Fruit fly (Drosophila melanogaster) whole organism, embryonic: ENCODE results near the gene CG14194.
A peak's percentile ranks its signal among the peaks of the same experiment; 100 is the strongest.

ENCODE experiments used
- Bteb2 ChIP-seq: fragments of 200-800 bp; sonication (Bioruptor generic); optimal IDR thresholded peaks from 2 replicates; lab custom pipeline; 2016; ENCODE audit warnings: missing biosample characterization, missing genetic modification characterization
- CG10267 ChIP-seq: fragments of 200-800 bp; sonication (Bioruptor generic); optimal IDR thresholded peaks from 2 replicates; lab custom pipeline; 2018; ENCODE audit warnings: missing biosample characterization, mild to moderate bottlenecking, missing genetic modification characterization, moderate library complexity
- CG11695 ChIP-seq: fragments of 200-800 bp; sonication (Bioruptor generic); IDR thresholded peaks from 3 replicates; pipeline ENCODE4 v1.3.6; 2022; ENCODE audit warnings: missing biosample characterization, missing genetic modification characterization
- CG12659 ChIP-seq: fragments of 200-800 bp; sonication (Bioruptor generic); optimal IDR thresholded peaks from 3 replicates; lab custom pipeline; 2017; ENCODE audit warnings: mild to moderate bottlenecking, missing biosample characterization, missing genetic modification reagents, missing genetic modification characterization
- CG13424 ChIP-seq: fragments of 200-800 bp; sonication (Bioruptor generic); optimal IDR thresholded peaks from 2 replicates; lab custom pipeline; 2019; ENCODE audit warnings: missing biosample characterization, mild to moderate bottlenecking, missing genetic modification characterization, moderate library complexity
- CG13894 ChIP-seq: fragments of 200-800 bp; sonication (Bioruptor generic); optimal IDR thresholded peaks from 3 replicates; lab custom pipeline; 2018; ENCODE audit warnings: missing biosample characterization, mild to moderate bottlenecking, missing genetic modification characterization, moderate library complexity
- CG16815 ChIP-seq: fragments of 200-800 bp; sonication (Bioruptor generic); optimal IDR thresholded peaks from 3 replicates; lab custom pipeline; 2017; ENCODE audit warnings: missing biosample characterization, mild to moderate bottlenecking, missing genetic modification characterization
- CG17361 ChIP-seq: fragments of 200-800 bp; sonication (Bioruptor generic); IDR thresholded peaks from 3 replicates; pipeline ENCODE4 v1.3.6; 2022; ENCODE audit warnings: missing biosample characterization, missing genetic modification characterization
- CG17829 ChIP-seq: fragments of 200-800 bp; optimal IDR thresholded peaks from 2 replicates; lab custom pipeline; 2019; ENCODE audit warnings: missing biosample characterization, mild to moderate bottlenecking, missing genetic modification characterization, moderate library complexity
- CG18262 ChIP-seq: fragments of 200-800 bp; optimal IDR thresholded peaks from 3 replicates; lab custom pipeline; 2019; ENCODE audit warnings: missing biosample characterization, mild to moderate bottlenecking, missing genetic modification characterization, moderate library complexity
- CG18619 ChIP-seq: fragments of 200-800 bp; sonication (Bioruptor generic); optimal IDR thresholded peaks from 3 replicates; lab custom pipeline; 2017; ENCODE audit warnings: missing biosample characterization, mild to moderate bottlenecking, missing genetic modification characterization
- CG30020 ChIP-seq: fragments of 200-800 bp; optimal IDR thresholded peaks from 2 replicates; lab custom pipeline; 2019; ENCODE audit warnings: missing biosample characterization, mild to moderate bottlenecking, missing genetic modification characterization, moderate library complexity
- CG31388 ChIP-seq: fragments of 200-800 bp; sonication (Bioruptor generic); optimal IDR thresholded peaks from 2 replicates; lab custom pipeline; 2016; ENCODE audit warnings: missing biosample characterization, missing genetic modification characterization
- CG34376 ChIP-seq: fragments of 200-800 bp; sonication (Bioruptor generic); optimal IDR thresholded peaks from 2 replicates; lab custom pipeline; 2018; ENCODE audit warnings: missing biosample characterization, mild to moderate bottlenecking, missing genetic modification characterization
- CG3838 ChIP-seq: fragments of 200-800 bp; sonication (Bioruptor generic); optimal IDR thresholded peaks from 3 replicates; lab custom pipeline; 2016; ENCODE audit warnings: missing biosample characterization, missing genetic modification characterization
- CG4730 ChIP-seq: fragments of 200-800 bp; sonication (Bioruptor generic); IDR thresholded peaks from 2 replicates; pipeline ENCODE4 v1.3.6; 2022; ENCODE audit warnings: missing biosample characterization, missing genetic modification characterization
- CG7556 ChIP-seq: fragments of 200-800 bp; sonication (Bioruptor generic); optimal IDR thresholded peaks from 2 replicates; lab custom pipeline; 2017; ENCODE audit warnings: missing biosample characterization, mild to moderate bottlenecking, missing genetic modification characterization
- D19B ChIP-seq: fragments of 200-800 bp; sonication (Bioruptor generic); optimal IDR thresholded peaks from 2 replicates; lab custom pipeline; 2017; ENCODE audit warnings: missing biosample characterization, mild to moderate bottlenecking, missing genetic modification characterization
- Dek ChIP-seq: fragments of 200-800 bp; sonication (Bioruptor generic); optimal IDR thresholded peaks from 3 replicates; lab custom pipeline; 2019; ENCODE audit warnings: missing biosample characterization, mild to moderate bottlenecking, missing genetic modification characterization, moderate library complexity
- Doc3 ChIP-seq: fragments of 200-800 bp; sonication (Bioruptor generic); IDR thresholded peaks from 3 replicates; pipeline ENCODE4 v1.3.6; 2022; ENCODE audit warnings: missing biosample characterization, missing genetic modification characterization; ENCODE audit not compliant: partially characterized antibody
- E2f2 ChIP-seq: fragments of 200-800 bp; sonication (Bioruptor generic); IDR thresholded peaks from 2 replicates; pipeline ENCODE4 v1.3.6; 2022; ENCODE audit warnings: missing biosample characterization, missing genetic modification characterization
- GATAe ChIP-seq: fragments of 200-800 bp; sonication (Bioruptor generic); conservative IDR thresholded peaks from 2 replicates; pipeline ENCODE4 v1.3.6; 2022; ENCODE audit warnings: missing biosample characterization, missing genetic modification characterization
- Hey ChIP-seq: fragments of 200-800 bp; sonication (Bioruptor generic); optimal IDR thresholded peaks from 3 replicates; lab custom pipeline; 2018; ENCODE audit warnings: missing biosample characterization, mild to moderate bottlenecking, missing genetic modification characterization
- Jarid2 ChIP-seq: fragments of 200-800 bp; sonication (Bioruptor generic); optimal IDR thresholded peaks from 3 replicates; lab custom pipeline; 2017; ENCODE audit warnings: mild to moderate bottlenecking, missing biosample characterization, missing genetic modification reagents, missing genetic modification characterization
- Med ChIP-seq: fragments of 200-800 bp; sonication (Bioruptor generic); peaks from one replicate; lab custom pipeline; 2016; ENCODE audit warnings: missing biosample characterization, missing genetic modification characterization, mild to moderate bottlenecking, inconsistent platforms, moderate library complexity
- Nf-YC ChIP-seq: fragments of 200-800 bp; optimal IDR thresholded peaks from 3 replicates; lab custom pipeline; 2019; ENCODE audit warnings: missing biosample characterization, mild to moderate bottlenecking, missing genetic modification characterization, moderate library complexity
- Poxn ChIP-seq: fragments of 200-800 bp; sonication (Bioruptor generic); IDR thresholded peaks from 2 replicates; pipeline ENCODE4 v1.3.6; 2022; ENCODE audit warnings: missing biosample characterization, missing genetic modification characterization
- Side ChIP-seq: fragments of 200-800 bp; sonication (Bioruptor generic); optimal IDR thresholded peaks from 2 replicates; lab custom pipeline; 2016; ENCODE audit warnings: missing biosample characterization, missing genetic modification characterization
- Six4 ChIP-seq: fragments of 200-800 bp; sonication (Bioruptor generic); optimal IDR thresholded peaks from 2 replicates; lab custom pipeline; 2016; ENCODE audit warnings: missing biosample characterization, missing genetic modification characterization
- Sry-β ChIP-seq: fragments of 200-800 bp; sonication (Bioruptor generic); optimal IDR thresholded peaks from 2 replicates; lab custom pipeline; 2018; ENCODE audit warnings: missing biosample characterization, mild to moderate bottlenecking, missing genetic modification characterization, moderate library complexity
- Usf ChIP-seq: fragments of 200-800 bp; sonication (Bioruptor generic); optimal IDR thresholded peaks from 2 replicates; lab custom pipeline; 2017; ENCODE audit warnings: missing genotype, missing biosample characterization, missing genetic modification characterization
- al ChIP-seq: fragments of 200-800 bp; sonication (Bioruptor generic); IDR thresholded peaks from 2 replicates; pipeline ENCODE4 v1.3.6; 2022; ENCODE audit warnings: missing biosample characterization, missing genetic modification characterization
- ase ChIP-seq: fragments of 200-800 bp; sonication (Bioruptor generic); IDR thresholded peaks from 3 replicates; pipeline ENCODE4 v1.3.6; 2022; ENCODE audit warnings: missing biosample characterization, missing genetic modification characterization
- bigmax ChIP-seq: fragments of 200-800 bp; sonication (Bioruptor generic); optimal IDR thresholded peaks from 2 replicates; lab custom pipeline; 2018; ENCODE audit warnings: missing biosample characterization, mild to moderate bottlenecking, missing genetic modification characterization
- danr ChIP-seq: fragments of 200-800 bp; sonication (Bioruptor generic); IDR thresholded peaks from 2 replicates; pipeline ENCODE4 v1.3.6; 2022; ENCODE audit warnings: missing biosample characterization, missing genetic modification characterization
- fd96Cb ChIP-seq: fragments of 200-800 bp; sonication (Bioruptor generic); optimal IDR thresholded peaks from 2 replicates; lab custom pipeline; 2018; ENCODE audit warnings: missing biosample characterization, mild to moderate bottlenecking, missing genetic modification characterization, moderate library complexity
- gem ChIP-seq: fragments of 200-800 bp; sonication (Bioruptor generic); optimal IDR thresholded peaks from 2 replicates; lab custom pipeline; 2019; ENCODE audit warnings: missing biosample characterization, mild to moderate bottlenecking, missing genetic modification characterization, moderate library complexity
- h ChIP-seq: fragments of >200 bp; optimal IDR thresholded peaks from 2 replicates; lab custom pipeline; 2017
- insv ChIP-seq, 2 experiments: fragments of 200-800 bp; sonication (Bioruptor generic); optimal IDR thresholded peaks; 3 replicates each; lab custom pipeline; 2016 to 2018; ENCODE audit warnings: missing biosample characterization in 2 of 2, missing genetic modification characterization in 2 of 2
- jigr1 ChIP-seq: fragments of 200-800 bp; sonication (Bioruptor generic); IDR thresholded peaks from 3 replicates; pipeline ENCODE4 v1.3.6; 2022; ENCODE audit warnings: missing biosample characterization, missing genetic modification characterization
- kni ChIP-seq: fragments of 200-800 bp; sonication (Bioruptor generic); optimal IDR thresholded peaks from 3 replicates; lab custom pipeline; 2017; ENCODE audit warnings: mild to moderate bottlenecking, missing biosample characterization, missing genetic modification reagents, missing genetic modification characterization
- maf-S ChIP-seq: fragments of 200-800 bp; sonication (Bioruptor generic); optimal IDR thresholded peaks from 2 replicates; lab custom pipeline; 2016; ENCODE audit warnings: missing biosample characterization, missing genetic modification characterization
- pan ChIP-seq, 4 experiments: fragments of >200 bp in 3 of 4; fragments of 200-800 bp in 1 of 4; sonication (Bioruptor generic) in 1 of 4; optimal IDR thresholded peaks in 3 of 4; IDR thresholded peaks in 1 of 4; 2 replicates each; pipeline versions ENCODE4 v1.3.6 to Lab custom; 2017 to 2022; ENCODE audit warnings: missing biosample characterization in 2 of 4, missing genetic modification characterization in 2 of 4, mixed read lengths in 1 of 4
- row ChIP-seq: fragments of 200-800 bp; sonication (Bioruptor generic); IDR thresholded peaks from 3 replicates; pipeline ENCODE4 v1.3.6; 2022; ENCODE audit warnings: missing biosample characterization, missing genetic modification characterization
- sens ChIP-seq: fragments of 200-800 bp; sonication (Bioruptor generic); peaks from one replicate; lab custom pipeline; 2016; ENCODE audit warnings: missing biosample characterization, missing genetic modification characterization
- sqz ChIP-seq: fragments of 200-800 bp; sonication (Bioruptor generic); optimal IDR thresholded peaks from 3 replicates; lab custom pipeline; 2018; ENCODE audit warnings: missing biosample characterization, mild to moderate bottlenecking, missing genetic modification characterization
- stwl ChIP-seq: fragments of 200-800 bp; sonication (Bioruptor generic); optimal IDR thresholded peaks from 3 replicates; lab custom pipeline; 2018; ENCODE audit warnings: missing biosample characterization, mild to moderate bottlenecking, missing genetic modification characterization, moderate library complexity
- unc-4 ChIP-seq: fragments of 200-800 bp; sonication (Bioruptor generic); IDR thresholded peaks from 2 replicates; pipeline ENCODE4 v1.3.6; 2022; ENCODE audit warnings: missing biosample characterization, missing genetic modification characterization; ENCODE audit not compliant: partially characterized antibody
- zen2 ChIP-seq: fragments of 200-800 bp; sonication (Bioruptor generic); IDR thresholded peaks from 3 replicates; pipeline ENCODE4 v1.3.6; 2022; ENCODE audit warnings: missing biosample characterization, missing genetic modification characterization; ENCODE audit not compliant: partially characterized antibody

Gene CG14194

DNA sequence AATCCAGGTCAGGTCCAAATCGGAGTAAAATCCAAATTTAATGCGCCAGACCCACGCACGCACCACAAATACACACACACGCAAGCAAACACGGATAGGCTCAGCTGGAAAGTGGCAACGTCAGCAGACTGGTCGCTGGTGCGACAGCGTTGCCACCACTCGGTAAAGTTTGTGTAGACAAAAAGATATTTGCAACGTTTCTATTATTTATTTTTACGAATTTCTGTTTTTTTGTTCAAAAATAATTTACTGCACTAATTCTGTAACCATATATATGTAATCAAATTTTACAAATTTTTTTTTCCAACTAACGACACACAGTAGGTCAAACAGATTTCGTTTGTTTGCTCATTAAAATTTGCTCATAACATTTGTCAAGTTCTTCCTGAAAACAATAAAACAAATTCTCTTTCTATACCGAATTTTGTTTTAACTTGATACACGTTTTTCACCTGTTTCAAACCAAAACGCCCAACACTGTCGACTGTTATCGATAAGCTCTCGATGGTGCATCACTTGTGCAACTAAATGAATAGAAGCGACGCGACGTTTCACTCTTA is 13.6 kb upstream of the CG14194 start, which contains the start of the genes CG7556 and CG7453 (continued):
- TF ChIP-seq Sry-β (GFP tag; lab: Kevin White, UChicago) = peak; percentile 92
- peak; percentile 30 for TF ChIP-seq Usf (GFP tag; lab: Kevin White, UChicago)
- no peak for TF ChIP-seq unc-4
- TF ChIP-seq sens (GFP tag; lab: Kevin White, UChicago) = peak; percentile 96
- peak; percentile 24; the same call in 1 of the 3 replicates for TF ChIP-seq ase (GFP tag; lab: Robert Waterston, UW)
- peak; percentile 54 for TF ChIP-seq CG34376 (GFP tag; lab: Kevin White, UChicago)
- TF ChIP-seq Dek = peak; percentile 64
- TF ChIP-seq Bteb2 (GFP tag; lab: Kevin White, UChicago) = peak; percentile 58
- TF ChIP-seq Hey (tag; lab: Kevin White, UChicago) = no peak
- TF ChIP-seq CG13424 (tag; lab: Kevin White, UChicago) = peak; percentile 77
- peak; percentile 48 for TF ChIP-seq Six4
- TF ChIP-seq h (lab: Kevin White, UChicago) = no peak
- peak; percentile 46 for TF ChIP-seq fd96Cb
- TF ChIP-seq CG3838 (GFP tag; lab: Kevin White, UChicago) = peak; percentile 14
- TF ChIP-seq CG4730 (GFP tag; lab: Robert Waterston, UW) = peak; percentile 31; the same call in 1 of the 2 replicates
- TF ChIP-seq kni = peak; percentile 7
- peak; percentile 45; the same call in 1 of the 2 replicates for TF ChIP-seq E2f2 (GFP tag; lab: Robert Waterston, UW)
- TF ChIP-seq zen2 (GFP tag; lab: Robert Waterston, UW) = no peak
- peak; percentile 65 for TF ChIP-seq CG16815 (GFP tag; lab: Kevin White, UChicago)
- TF ChIP-seq al (GFP tag; lab: Robert Waterston, UW) = 0 out of 2 replicates have a peak, but pooled peaks have one; percentile 16
- 0 out of 2 replicates have a peak, but pooled peaks have one; percentile 5 for TF ChIP-seq danr (GFP tag; lab: Robert Waterston, UW)
- TF ChIP-seq CG13894 (tag; lab: Kevin White, UChicago) = no peak
- TF ChIP-seq insv (GFP tag; optimal IDR thresholded peaks at IDR 0.05; lab: Kevin White, UChicago) = peak in 1 of 2 experiments; percentile 84
- peak; percentile 71 for TF ChIP-seq maf-S (GFP tag; lab: Kevin White, UChicago)
- no peak for TF ChIP-seq Poxn (GFP tag; lab: Robert Waterston, UW)
- TF ChIP-seq stwl (tag; lab: Kevin White, UChicago) = peak; percentile 2
- TF ChIP-seq jigr1 (GFP tag; lab: Robert Waterston, UW) = no peak
- TF ChIP-seq Nf-YC (tag; lab: Kevin White, UChicago) = peak; percentile 70
- no peak for TF ChIP-seq sqz

DNA sequence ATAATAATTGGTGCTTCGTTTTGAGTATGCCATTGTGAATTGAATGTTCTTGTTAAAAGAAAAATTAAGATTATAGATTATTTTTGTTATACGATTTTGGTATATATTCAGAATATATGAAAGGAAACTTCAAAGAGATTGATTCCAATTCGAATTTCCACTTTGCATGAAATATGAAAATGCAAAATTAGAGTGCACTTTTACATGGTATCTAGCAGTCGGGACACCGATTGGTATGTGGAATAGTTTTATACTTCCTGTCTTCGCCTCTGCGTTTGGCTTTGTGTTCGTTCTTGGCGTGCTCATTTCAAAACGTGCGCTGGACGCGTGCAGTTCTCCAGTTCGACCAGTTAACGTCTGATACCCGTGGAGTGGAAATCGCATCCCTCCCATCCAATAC is 10.2 kb upstream of the CG14194 start, which contains the start of gene CG33253:
TSS of gene CG33253 (plus strand) at position 301 of the 400 bp plus-strand sequence.
- TF ChIP-seq CG11695 (GFP tag; lab: Robert Waterston, UW) (no peak), bigmax (no peak), pan (optimal IDR thresholded peaks at IDR 0.05; lab: Kevin White, UChicago) (peak in 1 of 2 experiments; percentile 33), pan (GFP tag; optimal IDR thresholded peaks at IDR 0.05 in 1 of 2, IDR thresholded peaks at IDR 0.05 in 1 of 2) (peak in 1 of 2 experiments; percentile 9), CG10267 (peak; percentile 1), Doc3 (GFP tag; lab: Robert Waterston, UW) (no peak), GATAe (GFP tag; lab: Robert Waterston, UW) (no peak), Side (GFP tag; lab: Kevin White, UChicago) (no peak), CG12659 (GFP tag; lab: Kevin White, UChicago) (no peak), Jarid2 (GFP tag; lab: Kevin White, UChicago) (no peak), CG17361 (GFP tag; lab: Robert Waterston, UW) (peak; percentile 45; the same call in 1 of the 3 replicates), CG7556 (GFP tag; lab: Kevin White, UChicago) (peak; percentile 17), CG17829 (peak; percentile 2), D19B (peak; percentile 27), CG31388 (GFP tag; lab: Kevin White, UChicago) (no peak), CG18262 (tag; lab: Kevin White, UChicago) (peak; percentile 44), CG18619 (GFP tag; lab: Kevin White, UChicago) (no peak), CG30020 (no peak), row (GFP tag; lab: Robert Waterston, UW) (0 out of 3 replicates have a peak, but pooled peaks have one; percentile 37), gem (peak; percentile 17), kni (no peak), Med (GFP tag; lab: Kevin White, UChicago) (peak; percentile 63)
